Worm (Caenorhabditis elegans) whole organism, L3 larva: ENCODE measurements around the gene hal-3.

Experiments
- R02D3.7 ChIP-seq: fragments of 150-350 bp; optimal IDR thresholded peaks from 2 replicates; lab custom pipeline; 2014; ENCODE audit warnings: missing biosample characterization, missing genetic modification characterization
- ZK546.5 ChIP-seq: sonication (generic microtip); optimal IDR thresholded peaks from 2 replicates; lab custom pipeline; 2017; ENCODE audit warnings: missing biosample characterization, missing genetic modification characterization
- ama-1 ChIP-seq: fragments of 150-350 bp; optimal IDR thresholded peaks from 2 replicates; lab custom pipeline; 2018
- ceh-16 ChIP-seq: sonication (generic microtip); optimal IDR thresholded peaks from 2 replicates; lab custom pipeline; 2017; ENCODE audit warnings: missing biosample characterization, missing genetic modification characterization
- ceh-28 ChIP-seq: fragments of 150-350 bp; optimal IDR thresholded peaks from 2 replicates; lab custom pipeline; 2014; ENCODE audit warnings: missing biosample characterization, missing genetic modification reagents, missing genetic modification characterization
- ceh-82 ChIP-seq: fragments of 150-350 bp; optimal IDR thresholded peaks from 2 replicates; lab custom pipeline; 2014; ENCODE audit warnings: missing biosample characterization, missing genetic modification characterization
- ceh-9 ChIP-seq: sonication (generic microtip); optimal IDR thresholded peaks from 2 replicates; lab custom pipeline; 2018; ENCODE audit warnings: missing biosample characterization, missing genetic modification characterization
- egl-27 ChIP-seq: sonication (generic microtip); optimal IDR thresholded peaks from 4 replicates; lab custom pipeline; 2017; ENCODE audit warnings: missing biosample characterization, missing genetic modification reagents, missing genetic modification characterization
- egl-5 ChIP-seq: fragments of 150-350 bp; optimal IDR thresholded peaks from 2 replicates; lab custom pipeline; 2017; ENCODE audit warnings: missing biosample characterization, missing genetic modification reagents, missing genetic modification characterization, inconsistent platforms
- elt-1 ChIP-seq: fragments of 150-350 bp; optimal IDR thresholded peaks from 2 replicates; lab custom pipeline; 2014; ENCODE audit warnings: missing biosample characterization, missing genetic modification characterization
- elt-2 ChIP-seq: sonication (generic microtip); optimal IDR thresholded peaks from 2 replicates; lab custom pipeline; 2016; ENCODE audit warnings: missing genetic modification reagents, mild to moderate bottlenecking, missing genetic modification characterization, missing compliant biosample characterization
- elt-3 ChIP-seq, 3 experiments: fragments of 150-350 bp in 1 of 3; sonication (generic microtip) in 2 of 3; optimal IDR thresholded peaks; 2 replicates in 2 of 3; 4 replicates in 1 of 3; lab custom pipeline; 2014 to 2017; ENCODE audit warnings: missing biosample characterization in 3 of 3, missing genetic modification characterization in 3 of 3
- fkh-10 ChIP-seq: sonication (generic microtip); optimal IDR thresholded peaks from 2 replicates; lab custom pipeline; 2017; ENCODE audit warnings: missing biosample characterization, missing genetic modification reagents, missing genetic modification characterization
- fkh-2 ChIP-seq: fragments of 150-350 bp; optimal IDR thresholded peaks from 2 replicates; lab custom pipeline; 2014; ENCODE audit warnings: missing biosample characterization, missing genetic modification reagents, missing genetic modification characterization
- fos-1 ChIP-seq: fragments of 150-350 bp; optimal IDR thresholded peaks from 2 replicates; lab custom pipeline; 2014; ENCODE audit warnings: missing biosample characterization, missing genetic modification characterization
- hmg-11 ChIP-seq: sonication (generic microtip); optimal IDR thresholded peaks from 2 replicates; lab custom pipeline; 2016; ENCODE audit warnings: missing genetic modification characterization, missing compliant biosample characterization
- lin-15B ChIP-seq: fragments of 150-350 bp; optimal IDR thresholded peaks from 2 replicates; lab custom pipeline; 2014; ENCODE audit warnings: missing biosample characterization, missing genetic modification characterization
- lin-39 ChIP-seq: fragments of 150-350 bp; optimal IDR thresholded peaks from 2 replicates; lab custom pipeline; 2018; ENCODE audit warnings: missing biosample characterization, missing genetic modification reagents, missing genetic modification characterization
- lsy-12 ChIP-seq: sonication (generic microtip); optimal IDR thresholded peaks from 2 replicates; lab custom pipeline; 2016; ENCODE audit warnings: mild to moderate bottlenecking, missing genetic modification characterization, missing compliant biosample characterization
- mdl-1 ChIP-seq: fragments of 150-350 bp; optimal IDR thresholded peaks from 2 replicates; lab custom pipeline; 2014; ENCODE audit warnings: missing biosample characterization, missing genetic modification characterization
- mml-1 ChIP-seq: fragments of 150-350 bp; sonication (generic microtip); optimal IDR thresholded peaks from 3 replicates; lab custom pipeline; 2014; ENCODE audit warnings: missing biosample characterization, missing genetic modification characterization
- nfya-1 ChIP-seq: sonication (generic microtip); optimal IDR thresholded peaks from 2 replicates; lab custom pipeline; 2017; ENCODE audit warnings: missing genetic modification characterization, mild to moderate bottlenecking, missing compliant biosample characterization, antibody characterized with exemption, moderate library complexity; ENCODE audit not compliant: insufficient read depth
- nhr-11 ChIP-seq: fragments of 150-350 bp; optimal IDR thresholded peaks from 2 replicates; lab custom pipeline; 2014; ENCODE audit warnings: missing biosample characterization, missing genetic modification characterization
- nhr-12 ChIP-seq: fragments of 150-350 bp; optimal IDR thresholded peaks from 2 replicates; lab custom pipeline; 2014; ENCODE audit warnings: missing biosample characterization, missing genetic modification characterization
- nhr-23 ChIP-seq: fragments of 150-350 bp; optimal IDR thresholded peaks from 2 replicates; lab custom pipeline; 2014; ENCODE audit warnings: missing biosample characterization, missing genetic modification reagents, missing genetic modification characterization
- nhr-237 ChIP-seq: fragments of 150-350 bp; optimal IDR thresholded peaks from 2 replicates; lab custom pipeline; 2014; ENCODE audit warnings: missing biosample characterization, missing genetic modification characterization
- nhr-25 ChIP-seq: sonication (generic microtip); optimal IDR thresholded peaks from 2 replicates; lab custom pipeline; 2017; ENCODE audit warnings: missing biosample characterization, missing genetic modification characterization
- nhr-28 ChIP-seq: fragments of 150-350 bp; optimal IDR thresholded peaks from 2 replicates; lab custom pipeline; 2014; ENCODE audit warnings: missing biosample characterization, missing genetic modification characterization
- nhr-43 ChIP-seq: sonication (generic microtip); optimal IDR thresholded peaks from 2 replicates; lab custom pipeline; 2016; ENCODE audit warnings: mild to moderate bottlenecking, missing genetic modification characterization, missing compliant biosample characterization; ENCODE audit not compliant: poor library complexity, severe bottlenecking
- nhr-67 ChIP-seq: fragments of 150-350 bp; optimal IDR thresholded peaks from 2 replicates; lab custom pipeline; 2014; ENCODE audit warnings: missing biosample characterization, missing genetic modification characterization
- nhr-76 ChIP-seq: fragments of 150-350 bp; sonication (generic microtip); optimal IDR thresholded peaks from 5 replicates; lab custom pipeline; 2014; ENCODE audit warnings: missing biosample characterization, missing genetic modification characterization
- nhr-77 ChIP-seq: fragments of 150-350 bp; optimal IDR thresholded peaks from 2 replicates; lab custom pipeline; 2014; ENCODE audit warnings: missing biosample characterization, missing genetic modification characterization
- pha-4 ChIP-seq: fragments of 150-350 bp; optimal IDR thresholded peaks from 2 replicates; lab custom pipeline; 2014; ENCODE audit warnings: missing biosample characterization, missing genetic modification reagents, missing genetic modification characterization
- pqm-1 ChIP-seq: fragments of 150-350 bp; optimal IDR thresholded peaks from 2 replicates; lab custom pipeline; 2017; ENCODE audit warnings: missing biosample characterization, missing genetic modification characterization, inconsistent platforms
- sea-2 ChIP-seq: fragments of 150-350 bp; sonication (generic microtip); optimal IDR thresholded peaks from 4 replicates; lab custom pipeline; 2014; ENCODE audit warnings: missing biosample characterization, missing genetic modification reagents, missing genetic modification characterization
- skn-1 ChIP-seq: fragments of 150-350 bp; optimal IDR thresholded peaks from 2 replicates; lab custom pipeline; 2014; ENCODE audit warnings: missing biosample characterization, missing genetic modification characterization
- tbx-2 ChIP-seq: sonication (generic microtip); optimal IDR thresholded peaks from 2 replicates; lab custom pipeline; 2016; ENCODE audit warnings: mild to moderate bottlenecking, missing genetic modification characterization, missing compliant biosample characterization
- unc-39 ChIP-seq: sonication (generic microtip); optimal IDR thresholded peaks from 4 replicates; lab custom pipeline; 2017; ENCODE audit warnings: missing biosample characterization, missing genetic modification characterization
- unc-62 ChIP-seq: fragments of 150-350 bp; sonication (generic microtip); optimal IDR thresholded peaks from 4 replicates; lab custom pipeline; 2014; ENCODE audit warnings: missing biosample characterization, missing genetic modification reagents, missing genetic modification characterization
- zag-1 ChIP-seq: fragments of 150-350 bp; optimal IDR thresholded peaks from 2 replicates; lab custom pipeline; 2014; ENCODE audit warnings: missing biosample characterization, missing genetic modification characterization
- ztf-11 ChIP-seq: fragments of 150-350 bp; optimal IDR thresholded peaks from 2 replicates; lab custom pipeline; 2014; ENCODE audit warnings: missing biosample characterization, missing genetic modification characterization
- ztf-4 ChIP-seq: fragments of 150-350 bp; optimal IDR thresholded peaks from 2 replicates; lab custom pipeline; 2014; ENCODE audit warnings: missing biosample characterization, missing genetic modification characterization

Gene hal-3

ce11 chrII:9624110-9624695 lies 7.3 kb upstream of the hal-3 start, which contains the start of the genes dnj-20 and ZK1307.8:
dnj-20 (minus strand) TSS chrII:9624176.
ZK1307.8 (plus strand) TSS chrII:9624613.
- TF ChIP-seq elt-2 (tag; lab: Kevin White, UChicago): peak; percentile 45
- no peak for TF ChIP-seq ceh-82
- peak; percentile 9 for TF ChIP-seq pha-4 (tag; lab: Kevin White, UChicago)
- peak; percentile 22 for TF ChIP-seq lin-39 (tag; lab: Kevin White, UChicago)
- no peak for TF ChIP-seq ceh-9 (tag; lab: Kevin White, UChicago)
- TF ChIP-seq unc-39 (tag; lab: Kevin White, UChicago): no peak
- peak; percentile 34 for TF ChIP-seq nfya-1 (tag; lab: Kevin White, UChicago)
- TF ChIP-seq mml-1 (tag; lab: Kevin White, UChicago): no peak
- TF ChIP-seq egl-5 (tag; lab: Kevin White, UChicago): no peak
- no peak for TF ChIP-seq nhr-237 (tag; lab: Kevin White, UChicago)
- TF ChIP-seq hmg-11 (tag; lab: Kevin White, UChicago): peak; percentile 33
- TF ChIP-seq lin-15B (tag; lab: Kevin White, UChicago): peak; percentile 40
- peak; percentile 34 for TF ChIP-seq pqm-1 (tag; lab: Kevin White, UChicago)
- TF ChIP-seq ztf-4 (tag; lab: Kevin White, UChicago): no peak
- no peak for TF ChIP-seq ceh-28 (tag; lab: Kevin White, UChicago)
- no peak for TF ChIP-seq sea-2 (GFP tag; lab: Kevin White, UChicago)

- TF ChIP-seq nhr-25 (no peak), fkh-10 (GFP tag; lab: Kevin White, UChicago) (no peak), ama-1 (no peak), zag-1 (tag; lab: Kevin White, UChicago) (no peak), nhr-23 (tag; lab: Kevin White, UChicago) (peak; percentile 8), sea-2 (GFP tag; lab: Kevin White, UChicago) (no peak), tbx-2 (tag; lab: Kevin White, UChicago) (no peak), pha-4 (tag; lab: Kevin White, UChicago) (peak; percentile 91), lin-39 (tag; lab: Kevin White, UChicago) (no peak)
These were observed 5.0 kb upstream of the hal-3 start for ce11 chrII:9621913-9622348.

ce11 chrII:9621121-9621520 lies 4.2 kb upstream of the hal-3 start:
- TF ChIP-seq ama-1 (peak; percentile 31), sea-2 (GFP tag; lab: Kevin White, UChicago) (no peak), unc-62 (peak; percentile 25), nfya-1 (tag; lab: Kevin White, UChicago) (peak; percentile 32), elt-3 (tag; optimal IDR thresholded peaks at IDR 0.05; lab: Kevin White, UChicago) (no peak), pha-4 (tag; lab: Kevin White, UChicago) (peak; percentile 60), lin-39 (tag; lab: Kevin White, UChicago) (peak; percentile 52), nhr-77 (tag; lab: Kevin White, UChicago) (no peak), hmg-11 (tag; lab: Kevin White, UChicago) (peak; percentile 6)

- no peak for TF ChIP-seq nhr-77 (tag; lab: Kevin White, UChicago)
- no peak for TF ChIP-seq ceh-82
- TF ChIP-seq mdl-1 (tag; lab: Kevin White, UChicago): no peak
- no peak for TF ChIP-seq ztf-4 (tag; lab: Kevin White, UChicago)
- no peak for TF ChIP-seq egl-27 (tag; lab: Kevin White, UChicago)
- no peak for TF ChIP-seq nhr-67 (tag; lab: Kevin White, UChicago)
- no peak for TF ChIP-seq ztf-11
- no peak for TF ChIP-seq nhr-76 (tag; lab: Kevin White, UChicago)
- no peak for TF ChIP-seq fkh-2 (tag; lab: Kevin White, UChicago)
- no peak for TF ChIP-seq R02D3.7 (tag; lab: Kevin White, UChicago)
- no peak for TF ChIP-seq nhr-237 (tag; lab: Kevin White, UChicago)
- no peak for TF ChIP-seq ceh-9 (tag; lab: Kevin White, UChicago)
- TF ChIP-seq skn-1: no peak
- no peak for TF ChIP-seq nhr-11 (tag; lab: Kevin White, UChicago)
- TF ChIP-seq nhr-43 (tag; lab: Kevin White, UChicago): peak; percentile 46
- no peak for TF ChIP-seq pha-4 (tag; lab: Kevin White, UChicago)
- peak; percentile 59 for TF ChIP-seq nhr-25
- TF ChIP-seq ceh-16 (tag; lab: Kevin White, UChicago): no peak
- TF ChIP-seq ZK546.5 (tag; lab: Kevin White, UChicago): no peak
- TF ChIP-seq nhr-23 (tag; lab: Kevin White, UChicago): peak; percentile 10
- no peak for TF ChIP-seq nhr-12 (tag; lab: Kevin White, UChicago)
- TF ChIP-seq unc-62: no peak
- TF ChIP-seq pqm-1 (tag; lab: Kevin White, UChicago): no peak
- no peak for TF ChIP-seq tbx-2 (tag; lab: Kevin White, UChicago)
- TF ChIP-seq lsy-12 (tag; lab: Kevin White, UChicago): no peak
- no peak for TF ChIP-seq fkh-10 (GFP tag; lab: Kevin White, UChicago)
- TF ChIP-seq hmg-11 (tag; lab: Kevin White, UChicago): no peak
- no peak for TF ChIP-seq elt-3 (tag; optimal IDR thresholded peaks at IDR 0.05; lab: Kevin White, UChicago)
- no peak for TF ChIP-seq ceh-28 (tag; lab: Kevin White, UChicago)
- no peak for TF ChIP-seq nhr-28
- no peak for TF ChIP-seq fos-1 (tag; lab: Kevin White, UChicago)
- TF ChIP-seq elt-1: peak; percentile 24
These were observed 3.7 kb upstream of the hal-3 start for ce11 chrII:9620616-9621015.
